Fruit fly (Drosophila melanogaster) whole organism: ENCODE measurements around the gene NHP2.

Experiments used
- Dll ChIP-seq: fragments of >200 bp; optimal IDR thresholded peaks from 2 replicates; lab custom pipeline; 2017
- EcR ChIP-seq, 2 experiments: fragments of >200 bp; optimal IDR thresholded peaks; 2 replicates each; lab custom pipeline; 2017; ENCODE audit warnings: missing biosample characterization in 2 of 2, missing genetic modification characterization in 2 of 2, missing genetic modification reagents in 2 of 2
- pan ChIP-seq: fragments of >200 bp; optimal IDR thresholded peaks from 2 replicates; lab custom pipeline; 2017
- psq ChIP-seq: fragments of >200 bp; optimal IDR thresholded peaks from 2 replicates; lab custom pipeline; 2017
- usp ChIP-seq: fragments of >200 bp; optimal IDR thresholded peaks from 2 replicates; lab custom pipeline; 2017; ENCODE audit warnings: missing biosample characterization, missing genetic modification characterization, mixed read lengths

- TF ChIP-seq EcR (GFP tag; optimal IDR thresholded peaks at IDR 0.05; lab: Kevin White, UChicago) (peak in 1 of 2 experiments; percentile 88), psq (lab: Kevin White, UChicago) (no peak), usp (GFP tag; lab: Kevin White, UChicago) (no peak), pan (no peak), Dll (lab: Kevin White, UChicago) (no peak)
These were observed 16.5 kb downstream of the NHP2 start for dm6 chr3L:14785492-14785916.
